Fruit fly (Drosophila melanogaster) whole organism, embryonic: ENCODE measurements around the gene RAF2.

ENCODE experiments used
- Asciz ChIP-seq: fragments of 200-800 bp; sonication (Bioruptor generic); optimal IDR thresholded peaks from 2 replicates; lab custom pipeline; 2017; ENCODE audit warnings: missing biosample characterization, mild to moderate bottlenecking, missing genetic modification characterization, missing genetic modification reagents
- Atf6 ChIP-seq: fragments of 200-800 bp; sonication (Bioruptor generic); IDR thresholded peaks from 2 replicates; pipeline ENCODE4 v1.3.6; 2022; ENCODE audit warnings: missing biosample characterization, missing genetic modification characterization
- B-H2 ChIP-seq: fragments of 200-800 bp; sonication (Bioruptor generic); optimal IDR thresholded peaks from 2 replicates; lab custom pipeline; 2018; ENCODE audit warnings: missing biosample characterization, mild to moderate bottlenecking, missing genetic modification characterization
- CG10979 ChIP-seq: fragments of 200-800 bp; sonication (Bioruptor generic); optimal IDR thresholded peaks from 2 replicates; lab custom pipeline; 2018; ENCODE audit warnings: missing biosample characterization, mild to moderate bottlenecking, missing genetic modification characterization, moderate library complexity
- CG11695 ChIP-seq: fragments of 200-800 bp; sonication (Bioruptor generic); IDR thresholded peaks from 3 replicates; pipeline ENCODE4 v1.3.6; 2022; ENCODE audit warnings: missing biosample characterization, missing genetic modification characterization
- CG11696 ChIP-seq: fragments of 200-800 bp; sonication (Bioruptor generic); IDR thresholded peaks from 2 replicates; pipeline ENCODE4 v1.3.6; 2022; ENCODE audit warnings: missing biosample characterization, missing genetic modification characterization
- CG12219 ChIP-seq: fragments of 200-800 bp; sonication (Bioruptor generic); optimal IDR thresholded peaks from 3 replicates; lab custom pipeline; 2018; ENCODE audit warnings: missing biosample characterization, mild to moderate bottlenecking, missing genetic modification characterization
- CG14710 ChIP-seq: fragments of 200-800 bp; sonication (Bioruptor generic); optimal IDR thresholded peaks from 3 replicates; lab custom pipeline; 2019; ENCODE audit warnings: missing biosample characterization, mild to moderate bottlenecking, missing genetic modification characterization, moderate library complexity
- CG14965 ChIP-seq: fragments of 200-800 bp; sonication (Bioruptor generic); optimal IDR thresholded peaks from 2 replicates; lab custom pipeline; 2016; ENCODE audit warnings: missing biosample characterization, missing genetic modification characterization, borderline replicate concordance
- CG15011 ChIP-seq: fragments of 200-800 bp; sonication (Bioruptor generic); optimal IDR thresholded peaks from 3 replicates; lab custom pipeline; 2018; ENCODE audit warnings: missing biosample characterization, mild to moderate bottlenecking, missing genetic modification characterization
- CG16813 ChIP-seq: fragments of 200-800 bp; sonication (Bioruptor generic); IDR thresholded peaks from 3 replicates; pipeline ENCODE4 v1.3.6; 2022; ENCODE audit warnings: missing biosample characterization, missing genetic modification characterization; ENCODE audit not compliant: partially characterized antibody
- CG17328 ChIP-seq: fragments of 200-800 bp; sonication (Bioruptor generic); IDR thresholded peaks from 2 replicates; pipeline ENCODE4 v1.3.6; 2022; ENCODE audit warnings: missing biosample characterization, missing genetic modification characterization
- CG17568 ChIP-seq: fragments of 200-800 bp; sonication (Bioruptor generic); optimal IDR thresholded peaks from 2 replicates; lab custom pipeline; 2018; ENCODE audit warnings: missing biosample characterization, mild to moderate bottlenecking, missing genetic modification characterization, moderate library complexity
- CG18599 ChIP-seq: fragments of 200-800 bp; sonication (Bioruptor generic); optimal IDR thresholded peaks from 3 replicates; lab custom pipeline; 2017; ENCODE audit warnings: missing biosample characterization, missing genetic modification characterization, mild to moderate bottlenecking, moderate library complexity, missing genetic modification reagents
- CG2120 ChIP-seq: fragments of 200-800 bp; sonication (Bioruptor generic); optimal IDR thresholded peaks from 3 replicates; lab custom pipeline; 2016; ENCODE audit warnings: missing biosample characterization, missing genetic modification characterization
- CG2199 ChIP-seq: fragments of 200-800 bp; sonication (Bioruptor generic); IDR thresholded peaks from 3 replicates; pipeline ENCODE4 v1.3.6; 2022; ENCODE audit warnings: missing biosample characterization, missing genetic modification characterization
- CG32767 ChIP-seq: fragments of 200-800 bp; sonication (Bioruptor generic); IDR thresholded peaks from 2 replicates; pipeline ENCODE4 v1.3.6; 2022; ENCODE audit warnings: missing biosample characterization, missing genetic modification characterization
- CG4424 ChIP-seq: fragments of 200-800 bp; sonication (Bioruptor generic); optimal IDR thresholded peaks from 3 replicates; lab custom pipeline; 2016; ENCODE audit warnings: missing biosample characterization, missing genetic modification characterization
- CG6791 ChIP-seq: fragments of 200-800 bp; sonication (Bioruptor generic); IDR thresholded peaks from 3 replicates; pipeline ENCODE4 v1.3.6; 2022; ENCODE audit warnings: missing biosample characterization, missing genetic modification characterization; ENCODE audit not compliant: partially characterized antibody
- CG8924 ChIP-seq: fragments of 200-800 bp; optimal IDR thresholded peaks from 3 replicates; lab custom pipeline; 2019; ENCODE audit warnings: missing biosample characterization, mild to moderate bottlenecking, missing genetic modification characterization, moderate library complexity
- CTCF ChIP-seq: fragments of 200-800 bp; sonication (Bioruptor generic); optimal IDR thresholded peaks from 2 replicates; lab custom pipeline; 2017; ENCODE audit warnings: missing biosample characterization, mild to moderate bottlenecking, missing genetic modification characterization, moderate library complexity
- Eip74EF ChIP-seq, 2 experiments: fragments of 200-800 bp in 1 of 2; fragments of >200 bp in 1 of 2; sonication (Bioruptor generic) in 1 of 2; optimal IDR thresholded peaks; 2 replicates each; lab custom pipeline; 2017 to 2019; ENCODE audit warnings: missing biosample characterization in 2 of 2, missing genetic modification characterization in 2 of 2, mild to moderate bottlenecking in 1 of 2, moderate library complexity in 1 of 2
- Elba2 ChIP-seq: fragments of 200-800 bp; sonication (Bioruptor generic); optimal IDR thresholded peaks from 3 replicates; lab custom pipeline; 2016; ENCODE audit warnings: missing biosample characterization, missing genetic modification characterization
- Hey ChIP-seq: fragments of 200-800 bp; sonication (Bioruptor generic); optimal IDR thresholded peaks from 3 replicates; lab custom pipeline; 2018; ENCODE audit warnings: missing biosample characterization, mild to moderate bottlenecking, missing genetic modification characterization
- Kr ChIP-seq: fragments of 200-800 bp; sonication (Bioruptor generic); optimal IDR thresholded peaks from 2 replicates; lab custom pipeline; 2017; ENCODE audit warnings: missing biosample characterization, mild to moderate bottlenecking, missing genetic modification characterization
- MBD-R2 ChIP-seq: fragments of 200-800 bp; sonication (Bioruptor generic); IDR thresholded peaks from 2 replicates; pipeline ENCODE4 v1.3.6; 2022; ENCODE audit warnings: missing biosample characterization, missing genetic modification characterization
- Nf-YC ChIP-seq: fragments of 200-800 bp; optimal IDR thresholded peaks from 3 replicates; lab custom pipeline; 2019; ENCODE audit warnings: missing biosample characterization, mild to moderate bottlenecking, missing genetic modification characterization, moderate library complexity
- Poxn ChIP-seq: fragments of 200-800 bp; sonication (Bioruptor generic); IDR thresholded peaks from 2 replicates; pipeline ENCODE4 v1.3.6; 2022; ENCODE audit warnings: missing biosample characterization, missing genetic modification characterization
- Trl ChIP-seq, 3 experiments: fragments of >200 bp in 2 of 3; fragments of 200-800 bp in 1 of 3; sonication (Bioruptor generic) in 1 of 3; optimal IDR thresholded peaks; 2 replicates in 1 of 3; 3 replicates in 2 of 3; lab custom pipeline; 2016 to 2017; ENCODE audit warnings: missing biosample characterization in 1 of 3, missing genetic modification characterization in 1 of 3
- YL-1 ChIP-seq: fragments of 200-800 bp; sonication (Bioruptor generic); optimal IDR thresholded peaks from 3 replicates; lab custom pipeline; 2017; ENCODE audit warnings: missing biosample characterization, mild to moderate bottlenecking, missing genetic modification characterization
- abd-A ChIP-seq: fragments of 200-800 bp; sonication (Bioruptor generic); optimal IDR thresholded peaks from 3 replicates; lab custom pipeline; 2019; ENCODE audit warnings: missing biosample characterization, mild to moderate bottlenecking, missing genetic modification characterization, moderate library complexity
- ara ChIP-seq: fragments of 200-800 bp; sonication (Bioruptor generic); IDR thresholded peaks from 2 replicates; pipeline ENCODE4 v1.3.6; 2022; ENCODE audit warnings: missing biosample characterization, missing genetic modification characterization
- bbx ChIP-seq: fragments of 200-800 bp; sonication (Bioruptor generic); IDR thresholded peaks from 2 replicates; pipeline ENCODE4 v1.3.6; 2022; ENCODE audit warnings: missing biosample characterization, missing genetic modification characterization; ENCODE audit not compliant: partially characterized antibody
- cg ChIP-seq: fragments of 200-800 bp; sonication (Bioruptor generic); optimal IDR thresholded peaks from 3 replicates; lab custom pipeline; 2019; ENCODE audit warnings: missing biosample characterization, mild to moderate bottlenecking, missing genetic modification characterization, moderate library complexity
- corto ChIP-seq: fragments of 200-800 bp; sonication (Bioruptor generic); optimal IDR thresholded peaks from 2 replicates; lab custom pipeline; 2016; ENCODE audit warnings: missing biosample characterization, mild to moderate bottlenecking, missing genetic modification characterization, moderate library complexity
- croc ChIP-seq: fragments of 200-800 bp; sonication (Bioruptor generic); conservative IDR thresholded peaks from 3 replicates; pipeline ENCODE4 v1.3.6; 2022; ENCODE audit warnings: missing biosample characterization, missing genetic modification characterization
- ftz-f1 ChIP-seq: fragments of 200-800 bp; sonication (Bioruptor generic); optimal IDR thresholded peaks from 2 replicates; lab custom pipeline; 2016; ENCODE audit warnings: missing biosample characterization, missing genetic modification characterization
- gem ChIP-seq: fragments of 200-800 bp; sonication (Bioruptor generic); optimal IDR thresholded peaks from 2 replicates; lab custom pipeline; 2019; ENCODE audit warnings: missing biosample characterization, mild to moderate bottlenecking, missing genetic modification characterization, moderate library complexity
- gsb-n ChIP-seq: fragments of 200-800 bp; sonication (Bioruptor generic); optimal IDR thresholded peaks from 3 replicates; lab custom pipeline; 2018; ENCODE audit warnings: missing biosample characterization, mild to moderate bottlenecking, missing genetic modification characterization
- hkb ChIP-seq, 2 experiments: fragments of 200-800 bp in 1 of 2; fragments of >200 bp in 1 of 2; sonication (Bioruptor generic) in 1 of 2; IDR thresholded peaks in 1 of 2; optimal IDR thresholded peaks in 1 of 2; 2 replicates each; pipeline versions ENCODE4 v1.3.6 to Lab custom; 2017 to 2022; ENCODE audit warnings: missing biosample characterization in 1 of 2, missing genetic modification characterization in 1 of 2
- odd ChIP-seq: fragments of 200-800 bp; sonication (Bioruptor generic); optimal IDR thresholded peaks from 2 replicates; lab custom pipeline; 2017; ENCODE audit warnings: missing biosample characterization, mild to moderate bottlenecking, missing genetic modification characterization
- prd ChIP-seq, 3 experiments: fragments of >200 bp in 2 of 3; fragments of 200-800 bp in 1 of 3; sonication (Bioruptor generic) in 1 of 3; optimal IDR thresholded peaks in 2 of 3; IDR thresholded peaks in 1 of 3; 2 replicates in 2 of 3; 3 replicates in 1 of 3; pipeline versions ENCODE4 v1.3.6 to Lab custom; 2017 to 2022; ENCODE audit warnings: missing biosample characterization in 1 of 3, missing genetic modification characterization in 1 of 3
- pros ChIP-seq: fragments of 200-800 bp; sonication (Bioruptor generic); optimal IDR thresholded peaks from 3 replicates; lab custom pipeline; 2019; ENCODE audit warnings: missing biosample characterization, mild to moderate bottlenecking, missing genetic modification characterization, moderate library complexity
- repo ChIP-seq: fragments of 200-800 bp; sonication (Bioruptor generic); optimal IDR thresholded peaks from 2 replicates; lab custom pipeline; 2016; ENCODE audit warnings: missing biosample characterization, missing genetic modification characterization
- sqz ChIP-seq: fragments of 200-800 bp; sonication (Bioruptor generic); optimal IDR thresholded peaks from 3 replicates; lab custom pipeline; 2018; ENCODE audit warnings: missing biosample characterization, mild to moderate bottlenecking, missing genetic modification characterization
- vfl ChIP-seq: fragments of 200-800 bp; sonication (Bioruptor generic); optimal IDR thresholded peaks from 2 replicates; lab custom pipeline; 2016; ENCODE audit warnings: missing biosample characterization, missing genetic modification characterization
- yki ChIP-seq: fragments of >200 bp; optimal IDR thresholded peaks from 3 replicates; lab custom pipeline; 2018

The RAF2 gene

DNA sequence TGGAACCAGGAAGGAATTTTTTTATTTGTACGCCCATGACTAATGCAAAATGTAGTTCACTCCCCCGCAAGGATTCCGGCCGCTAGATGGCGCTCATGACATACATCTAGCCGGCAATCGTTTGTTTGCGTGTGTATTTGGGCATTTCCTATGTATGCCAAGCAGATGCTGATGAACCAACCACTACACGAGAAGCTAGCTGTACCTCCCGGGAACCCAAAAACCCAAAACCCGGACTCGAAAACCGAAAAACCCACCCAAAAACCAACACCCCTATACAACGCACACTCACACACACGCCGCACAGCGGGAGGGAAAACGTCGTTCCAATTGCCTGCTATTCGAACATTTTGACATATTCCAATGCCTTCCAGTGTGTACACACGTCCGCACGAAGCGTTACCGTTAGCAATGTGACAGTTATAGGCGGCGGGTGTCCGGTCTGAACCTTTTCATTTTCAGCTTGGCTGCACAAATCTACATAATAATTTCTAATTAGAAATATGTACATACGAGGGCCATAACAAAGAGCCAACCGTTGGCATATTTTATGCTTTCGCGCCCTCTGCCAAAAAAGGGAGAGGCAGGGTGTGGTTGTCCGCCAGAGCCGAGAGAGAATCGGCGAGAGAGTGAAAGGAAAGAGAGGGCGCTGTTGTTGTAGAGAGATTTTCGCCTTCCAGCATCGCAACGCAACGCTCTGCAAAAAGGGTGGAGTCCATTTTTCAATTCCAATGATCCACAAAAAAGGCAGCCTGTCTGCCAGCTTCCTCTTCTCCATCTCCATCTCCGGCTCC, 21.9 kb downstream of the RAF2 start:
- TF ChIP-seq Elba2 (GFP tag; lab: Kevin White, UChicago) (peak; percentile 83), Kr (peak; percentile 1), yki (peak; percentile 60), CG8924 (tag; lab: Kevin White, UChicago) (peak; percentile 35), CG16813 (no peak), CG17568 (GFP tag; lab: Kevin White, UChicago) (no peak), repo (GFP tag; lab: Kevin White, UChicago) (no peak), hkb (optimal IDR thresholded peaks at IDR 0.05; lab: Kevin White, UChicago) (no peak), hkb (GFP tag; IDR thresholded peaks at IDR 0.05; lab: Robert Waterston, UW) (no peak), YL-1 (peak; percentile 31), CG6791 (GFP tag; lab: Robert Waterston, UW) (peak; percentile 56; the same call in 1 of the 3 replicates), CG14965 (GFP tag; lab: Kevin White, UChicago) (peak; percentile 83), sqz (peak; percentile 37), CG2120 (GFP tag; lab: Kevin White, UChicago) (no peak), ftz-f1 (no peak), CG18599 (no peak), abd-A (tag; lab: Kevin White, UChicago) (peak; percentile 74), Hey (peak; percentile 68), CTCF (GFP tag; lab: Kevin White, UChicago) (peak; percentile 91), odd (GFP tag; lab: Kevin White, UChicago) (no peak), CG4424 (GFP tag; lab: Kevin White, UChicago) (no peak), CG32767 (GFP tag; lab: Robert Waterston, UW) (peak; percentile 35), Asciz (GFP tag; lab: Kevin White, UChicago) (no peak), Nf-YC (tag; lab: Kevin White, UChicago) (peak; percentile 5), Trl (optimal IDR thresholded peaks at IDR 0.05; lab: Kevin White, UChicago) (peak; percentile 72 to 76), Trl (GFP tag; optimal IDR thresholded peaks at IDR 0.05; lab: Kevin White, UChicago) (no peak), CG12219 (GFP tag; lab: Kevin White, UChicago) (peak; percentile 1), Poxn (GFP tag; lab: Robert Waterston, UW) (no peak), CG10979 (peak; percentile 49), vfl (GFP tag; lab: Kevin White, UChicago) (no peak), gem (tag; lab: Kevin White, UChicago) (no peak), Atf6 (no peak), MBD-R2 (GFP tag; lab: Robert Waterston, UW) (0 out of 2 replicates have a peak, but pooled peaks have one; percentile 13), Eip74EF (GFP tag; optimal IDR thresholded peaks at IDR 0.05; lab: Kevin White, UChicago) (no peak), CG2199 (GFP tag; lab: Robert Waterston, UW) (peak; percentile 84; the same call in 2 of the 3 replicates), CG11695 (GFP tag; lab: Robert Waterston, UW) (no peak), gsb-n (tag; lab: Kevin White, UChicago) (peak; percentile 68), CG17328 (0 out of 2 replicates have a peak, but pooled peaks have one; percentile 11), prd (optimal IDR thresholded peaks at IDR 0.05; lab: Kevin White, UChicago) (no peak), prd (GFP tag; IDR thresholded peaks at IDR 0.05; lab: Robert Waterston, UW) (peak; percentile 8; the same call in 1 of the 3 replicates), croc (GFP tag; lab: Robert Waterston, UW) (no peak), CG15011 (GFP tag; lab: Kevin White, UChicago) (no peak), corto (peak; percentile 5), B-H2 (no peak), cg (GFP tag; lab: Kevin White, UChicago) (peak; percentile 59), CG11696 (no peak), bbx (GFP tag; lab: Robert Waterston, UW) (0 out of 2 replicates have a peak, but pooled peaks have one; percentile 28), pros (GFP tag; lab: Kevin White, UChicago) (peak; percentile 64), CG14710 (tag; lab: Kevin White, UChicago) (peak; percentile 99), ara (GFP tag; lab: Robert Waterston, UW) (0 out of 2 replicates have a peak, but pooled peaks have one; percentile 36)
